Fruit fly (Drosophila melanogaster): Measurements from ENCODE around the gene Gtpx.
A peak's percentile ranks its signal among the peaks of the same experiment; 100 is the strongest.

Gene Gtpx

DNA sequence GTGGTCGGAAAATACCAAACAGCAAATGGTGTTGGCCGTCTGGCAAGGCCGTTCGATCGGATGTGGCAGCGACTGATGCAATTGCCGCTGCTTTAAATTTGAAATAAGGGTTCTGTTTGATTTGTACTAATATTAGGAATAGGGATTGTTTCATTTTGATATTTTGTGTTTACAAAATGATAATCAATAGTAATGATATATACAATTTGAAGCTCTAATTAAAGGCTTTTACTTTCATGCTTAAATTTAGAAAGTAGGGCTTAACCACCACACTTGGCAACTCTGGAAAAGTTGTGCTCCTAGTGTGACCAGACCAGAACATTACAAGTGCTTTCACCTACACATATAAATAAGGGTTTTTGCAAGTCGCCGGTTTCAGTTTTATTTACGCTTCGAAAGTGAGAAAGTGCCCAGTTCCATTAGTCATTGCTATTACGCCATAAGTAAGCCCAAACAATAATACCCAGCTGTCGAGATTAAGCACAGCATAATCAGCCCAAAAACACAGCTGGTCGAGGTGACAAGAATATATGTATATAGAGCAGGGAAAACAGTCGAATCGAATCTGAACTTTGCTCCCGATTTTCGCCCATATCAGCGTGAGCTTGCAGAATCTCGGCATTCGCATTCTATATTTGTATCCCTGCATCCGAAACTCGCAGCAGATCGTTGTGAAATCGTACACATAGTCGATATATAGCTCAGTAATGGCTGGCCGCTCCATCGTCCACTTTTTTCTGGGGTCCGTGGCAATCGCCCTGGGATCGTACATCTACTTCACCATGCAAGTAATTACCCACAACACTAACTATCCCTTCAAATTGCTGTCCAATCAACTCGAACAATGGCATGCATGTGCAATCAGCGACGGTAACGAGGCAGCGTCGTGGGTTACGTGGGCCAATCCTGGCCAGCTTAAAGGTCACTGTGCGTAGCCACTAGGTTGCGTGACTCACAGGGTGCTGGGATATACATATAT lies at the start of gene Gtpx (continued):
- no peak for TF ChIP-seq CG11723 (GFP tag; optimal IDR thresholded peaks at IDR 0.05)
- peak; percentile 17; the same call in 1 of the 3 replicates for TF ChIP-seq knrl (GFP tag; IDR thresholded peaks at IDR 0.05; ENCODE audit: partially characterized antibody)
- no peak for TF ChIP-seq pb (GFP tag; optimal IDR thresholded peaks at IDR 0.05)
- TF ChIP-seq bcd (GFP tag; optimal IDR thresholded peaks at IDR 0.05) = peak; percentile 35
- peak; percentile 70 for TF ChIP-seq CG12391 (tag; optimal IDR thresholded peaks at IDR 0.05)
- TF ChIP-seq CG4360 (GFP tag; IDR thresholded peaks at IDR 0.05) = no peak
- TF ChIP-seq CG6272 (GFP tag; IDR thresholded peaks at IDR 0.05) = no peak
- peak; percentile 77 for TF ChIP-seq Ets97D (GFP tag; optimal IDR thresholded peaks at IDR 0.05)
- no peak for TF ChIP-seq tio (GFP tag; optimal IDR thresholded peaks at IDR 0.05)
- TF ChIP-seq nerfin-1 (tag; optimal IDR thresholded peaks at IDR 0.05) = peak; percentile 9
- TF ChIP-seq wdn (GFP tag; IDR thresholded peaks at IDR 0.05) = 0 out of 2 replicates have a peak, but pooled peaks have one; percentile 24
- TF ChIP-seq CG13287 (GFP tag; IDR thresholded peaks at IDR 0.05; ENCODE audit: partially characterized antibody) = peak; percentile 38; the same call in 1 of the 2 replicates
- no peak for TF ChIP-seq gt (GFP tag; IDR thresholded peaks at IDR 0.05)
- TF ChIP-seq Poxn (GFP tag; IDR thresholded peaks at IDR 0.05) = no peak
- TF ChIP-seq C15 (GFP tag; IDR thresholded peaks at IDR 0.05) = no peak
- TF ChIP-seq NfI (GFP tag; optimal IDR thresholded peaks at IDR 0.05) = peak; percentile 39
- TF ChIP-seq CG1832 (GFP tag; optimal IDR thresholded peaks at IDR 0.05) = no peak
- TF ChIP-seq fd96Cb (tag; optimal IDR thresholded peaks at IDR 0.05) = no peak
- no peak for TF ChIP-seq hb (GFP tag; IDR thresholded peaks at IDR 0.05; ENCODE audit: partially characterized antibody)
- peak; percentile 76 for TF ChIP-seq nmo (GFP tag; optimal IDR thresholded peaks at IDR 0.05)
- no peak for TF ChIP-seq Lpt (GFP tag; optimal IDR thresholded peaks at IDR 0.05)
- no peak for TF ChIP-seq emc (GFP tag; optimal IDR thresholded peaks at IDR 0.05)
- TF ChIP-seq CG30020 (tag; optimal IDR thresholded peaks at IDR 0.05) = peak; percentile 35
- no peak for TF ChIP-seq CG17186 (GFP tag; optimal IDR thresholded peaks at IDR 0.05)
- TF ChIP-seq CG11456 (GFP tag; IDR thresholded peaks at IDR 0.05) = no peak
- no peak for TF ChIP-seq seq (GFP tag; IDR thresholded peaks at IDR 0.05)
- no peak for TF ChIP-seq ato (GFP tag; IDR thresholded peaks at IDR 0.05; ENCODE audit: partially characterized antibody)
- no peak for TF ChIP-seq trh (GFP tag; optimal IDR thresholded peaks at IDR 0.05)
- TF ChIP-seq CG11085 (GFP tag; IDR thresholded peaks at IDR 0.05) = no peak
- peak; percentile 14 for TF ChIP-seq Ssrp (tag; optimal IDR thresholded peaks at IDR 0.05)
- peak; percentile 5 for TF ChIP-seq CG34376 (GFP tag; optimal IDR thresholded peaks at IDR 0.05)
- no peak for TF ChIP-seq Asciz (GFP tag; optimal IDR thresholded peaks at IDR 0.05)
- TF ChIP-seq CHES-1-like (GFP tag; optimal IDR thresholded peaks at IDR 0.05) = peak; percentile 61
- peak; percentile 86 for TF ChIP-seq E2f2 (GFP tag; IDR thresholded peaks at IDR 0.05)
- TF ChIP-seq CG17912 (GFP tag; optimal IDR thresholded peaks at IDR 0.05) = no peak
- TF ChIP-seq CG8359 (GFP tag; optimal IDR thresholded peaks at IDR 0.05; ENCODE audit: borderline replicate concordance) = no peak
- peak; percentile 20 for TF ChIP-seq kay (GFP tag; optimal IDR thresholded peaks at IDR 0.05)
- peak; percentile 65 for TF ChIP-seq CG9817 (tag; optimal IDR thresholded peaks at IDR 0.05)
- no peak for TF ChIP-seq Dip2 (GFP tag; IDR thresholded peaks at IDR 0.05)
- peak; percentile 21 for TF ChIP-seq CG7786 (GFP tag; optimal IDR thresholded peaks at IDR 0.05)
- no peak for TF ChIP-seq Eip74EF (GFP tag; optimal IDR thresholded peaks at IDR 0.05)
- peak; percentile 44 for TF ChIP-seq maf-S (GFP tag; optimal IDR thresholded peaks at IDR 0.05)
- peak; percentile 43 for TF ChIP-seq HLH54F (GFP tag; optimal IDR thresholded peaks at IDR 0.05)
- TF ChIP-seq lbe (GFP tag; optimal IDR thresholded peaks at IDR 0.05) = peak; percentile 35
- peak; percentile 43 for TF ChIP-seq trem (tag; optimal IDR thresholded peaks at IDR 0.05)
- TF ChIP-seq Rfx (GFP tag; IDR thresholded peaks at IDR 0.05) = peak; percentile 37; the same call in 1 of the 2 replicates
- TF ChIP-seq exex (tag; optimal IDR thresholded peaks at IDR 0.05) = no peak
- TF ChIP-seq CG4854 (GFP tag; optimal IDR thresholded peaks at IDR 0.05) = no peak
